Fruit fly (Drosophila melanogaster) whole organism, embryonic: Measurements from ENCODE around the gene SP555.
A peak's percentile ranks its signal among the peaks of the same experiment; 100 is the strongest.

Experiments used
- Aef1 ChIP-seq: fragments of 200-800 bp; sonication (Bioruptor generic); IDR thresholded peaks from 3 replicates; pipeline ENCODE4 v1.3.6; 2022; ENCODE audit warnings: missing biosample characterization, missing genetic modification characterization
- Atf6 ChIP-seq: fragments of 200-800 bp; sonication (Bioruptor generic); IDR thresholded peaks from 2 replicates; pipeline ENCODE4 v1.3.6; 2022; ENCODE audit warnings: missing biosample characterization, missing genetic modification characterization
- BtbVII ChIP-seq: fragments of 200-800 bp; sonication (Bioruptor generic); optimal IDR thresholded peaks from 3 replicates; lab custom pipeline; 2017; ENCODE audit warnings: missing biosample characterization, mild to moderate bottlenecking, missing genetic modification characterization
- CG1024 ChIP-seq: fragments of 200-800 bp; sonication (Bioruptor generic); IDR thresholded peaks from 2 replicates; pipeline ENCODE4 v1.3.6; 2022; ENCODE audit warnings: missing biosample characterization, missing genetic modification characterization
- CG10366 ChIP-seq: fragments of 200-800 bp; sonication (Bioruptor generic); IDR thresholded peaks from 2 replicates; pipeline ENCODE4 v1.3.6; 2022; ENCODE audit warnings: missing biosample characterization, missing genetic modification characterization
- CG10462 ChIP-seq: fragments of 200-800 bp; sonication (Bioruptor generic); optimal IDR thresholded peaks from 2 replicates; lab custom pipeline; 2016; ENCODE audit warnings: missing biosample characterization, missing genetic modification characterization
- CG10654 ChIP-seq: fragments of 200-800 bp; sonication (Bioruptor generic); optimal IDR thresholded peaks from 2 replicates; lab custom pipeline; 2016; ENCODE audit warnings: missing biosample characterization, missing genetic modification characterization
- CG1233 ChIP-seq: fragments of 200-800 bp; sonication (Bioruptor generic); optimal IDR thresholded peaks from 4 replicates; lab custom pipeline; 2018; ENCODE audit warnings: missing biosample characterization, mild to moderate bottlenecking, missing genetic modification characterization
- CG14667 ChIP-seq: fragments of 200-800 bp; sonication (Bioruptor generic); IDR thresholded peaks from 2 replicates; pipeline ENCODE4 v1.3.6; 2022; ENCODE audit warnings: missing biosample characterization, missing genetic modification characterization
- CG14965 ChIP-seq: fragments of 200-800 bp; sonication (Bioruptor generic); optimal IDR thresholded peaks from 2 replicates; lab custom pipeline; 2016; ENCODE audit warnings: missing biosample characterization, missing genetic modification characterization, borderline replicate concordance
- CG15011 ChIP-seq: fragments of 200-800 bp; sonication (Bioruptor generic); optimal IDR thresholded peaks from 3 replicates; lab custom pipeline; 2018; ENCODE audit warnings: missing biosample characterization, mild to moderate bottlenecking, missing genetic modification characterization
- CG16779 ChIP-seq: fragments of 200-800 bp; sonication (Bioruptor generic); IDR thresholded peaks from 2 replicates; pipeline ENCODE4 v1.3.6; 2022; ENCODE audit warnings: missing biosample characterization, missing genetic modification characterization
- CG16813 ChIP-seq: fragments of 200-800 bp; sonication (Bioruptor generic); IDR thresholded peaks from 3 replicates; pipeline ENCODE4 v1.3.6; 2022; ENCODE audit warnings: missing biosample characterization, missing genetic modification characterization; ENCODE audit not compliant: partially characterized antibody
- CG17802 ChIP-seq: fragments of 200-800 bp; sonication (Bioruptor generic); optimal IDR thresholded peaks from 2 replicates; lab custom pipeline; 2018; ENCODE audit warnings: missing biosample characterization, mild to moderate bottlenecking, missing genetic modification characterization, moderate library complexity
- CG2678 ChIP-seq: fragments of 200-800 bp; sonication (Bioruptor generic); optimal IDR thresholded peaks from 3 replicates; lab custom pipeline; 2019; ENCODE audit warnings: missing biosample characterization, mild to moderate bottlenecking, missing genetic modification characterization, moderate library complexity
- CG30403 ChIP-seq: fragments of 200-800 bp; sonication (Bioruptor generic); optimal IDR thresholded peaks from 3 replicates; lab custom pipeline; 2016; ENCODE audit warnings: missing biosample characterization, missing genetic modification characterization
- CG3726 ChIP-seq: fragments of 200-800 bp; sonication (Bioruptor generic); IDR thresholded peaks from 3 replicates; pipeline ENCODE4, ENCODE4 v1.3.6; 2022; ENCODE audit warnings: missing biosample characterization, missing genetic modification characterization
- CG4404 ChIP-seq: fragments of 200-800 bp; sonication (Bioruptor generic); IDR thresholded peaks from 2 replicates; pipeline ENCODE4 v1.3.6; 2022; ENCODE audit warnings: missing biosample characterization, missing genetic modification characterization
- CG4854 ChIP-seq: fragments of 200-800 bp; sonication (Bioruptor generic); optimal IDR thresholded peaks from 2 replicates; lab custom pipeline; 2016; ENCODE audit warnings: missing biosample characterization, missing genetic modification characterization, inconsistent platforms
- CG6765 ChIP-seq: fragments of 200-800 bp; sonication (Bioruptor generic); optimal IDR thresholded peaks from 3 replicates; lab custom pipeline; 2017; ENCODE audit warnings: missing biosample characterization, mild to moderate bottlenecking, missing genetic modification characterization
- CG6791 ChIP-seq: fragments of 200-800 bp; sonication (Bioruptor generic); IDR thresholded peaks from 3 replicates; pipeline ENCODE4 v1.3.6; 2022; ENCODE audit warnings: missing biosample characterization, missing genetic modification characterization; ENCODE audit not compliant: partially characterized antibody
- CG6854 ChIP-seq: fragments of 200-800 bp; sonication (Bioruptor generic); optimal IDR thresholded peaks from 3 replicates; lab custom pipeline; 2017; ENCODE audit warnings: missing biosample characterization, mild to moderate bottlenecking, missing genetic modification characterization
- CG7839 ChIP-seq: fragments of 200-800 bp; sonication (Bioruptor generic); optimal IDR thresholded peaks from 3 replicates; lab custom pipeline; 2018; ENCODE audit warnings: missing biosample characterization, mild to moderate bottlenecking, missing genetic modification characterization, moderate library complexity
- CG7987 ChIP-seq: fragments of 200-800 bp; sonication (Bioruptor generic); optimal IDR thresholded peaks from 2 replicates; lab custom pipeline; 2018; ENCODE audit warnings: missing biosample characterization, mild to moderate bottlenecking, missing genetic modification characterization, moderate library complexity
- CG8924 ChIP-seq: fragments of 200-800 bp; optimal IDR thresholded peaks from 3 replicates; lab custom pipeline; 2019; ENCODE audit warnings: missing biosample characterization, mild to moderate bottlenecking, missing genetic modification characterization, moderate library complexity
- CG8944 ChIP-seq: fragments of 200-800 bp; sonication (Bioruptor generic); optimal IDR thresholded peaks from 3 replicates; lab custom pipeline; 2016; ENCODE audit warnings: missing biosample characterization, missing genetic modification characterization
- Eip74EF ChIP-seq, 2 experiments: fragments of 200-800 bp in 1 of 2; fragments of >200 bp in 1 of 2; sonication (Bioruptor generic) in 1 of 2; optimal IDR thresholded peaks; 2 replicates each; lab custom pipeline; 2017 to 2019; ENCODE audit warnings: missing biosample characterization in 2 of 2, missing genetic modification characterization in 2 of 2, mild to moderate bottlenecking in 1 of 2, moderate library complexity in 1 of 2
- H2.0 ChIP-seq: fragments of 200-800 bp; sonication (Bioruptor generic); IDR thresholded peaks from 2 replicates; pipeline ENCODE4 v1.3.6; 2022; ENCODE audit warnings: missing biosample characterization, missing genetic modification characterization
- HLH54F ChIP-seq: fragments of 200-800 bp; sonication (Bioruptor generic); optimal IDR thresholded peaks from 3 replicates; lab custom pipeline; 2016; ENCODE audit warnings: missing biosample characterization, missing genetic modification characterization
- Nf-YC ChIP-seq: fragments of 200-800 bp; optimal IDR thresholded peaks from 3 replicates; lab custom pipeline; 2019; ENCODE audit warnings: missing biosample characterization, mild to moderate bottlenecking, missing genetic modification characterization, moderate library complexity
- Opbp ChIP-seq: fragments of 200-800 bp; sonication (Bioruptor generic); IDR thresholded peaks from 3 replicates; pipeline ENCODE4 v1.3.6; 2022; ENCODE audit warnings: missing biosample characterization, missing genetic modification characterization; ENCODE audit not compliant: partially characterized antibody
- Ravus ChIP-seq: fragments of 200-800 bp; sonication (Bioruptor generic); IDR thresholded peaks from 2 replicates; pipeline ENCODE4 v1.3.6; 2022; ENCODE audit warnings: missing biosample characterization, missing genetic modification characterization
- Ssrp ChIP-seq: fragments of 200-800 bp; sonication (Bioruptor generic); optimal IDR thresholded peaks from 2 replicates; lab custom pipeline; 2018; ENCODE audit warnings: missing biosample characterization, mild to moderate bottlenecking, missing genetic modification characterization, moderate library complexity
- Stat92E ChIP-seq, 3 experiments: fragments of >200 bp in 2 of 3; fragments of 200-800 bp in 1 of 3; sonication (Bioruptor generic) in 1 of 3; optimal IDR thresholded peaks; 2 replicates each; lab custom pipeline; 2017 to 2019; ENCODE audit warnings: missing biosample characterization in 3 of 3, missing genetic modification characterization in 3 of 3, mild to moderate bottlenecking in 1 of 3, moderate library complexity in 1 of 3
- Taf1 ChIP-seq: fragments of 200-800 bp; sonication (Bioruptor generic); IDR thresholded peaks from 2 replicates; pipeline ENCODE4 v1.3.6; 2022; ENCODE audit warnings: missing biosample characterization, missing genetic modification characterization
- bigmax ChIP-seq: fragments of 200-800 bp; sonication (Bioruptor generic); optimal IDR thresholded peaks from 2 replicates; lab custom pipeline; 2018; ENCODE audit warnings: missing biosample characterization, mild to moderate bottlenecking, missing genetic modification characterization
- dysf ChIP-seq: fragments of 200-800 bp; sonication (Bioruptor generic); IDR thresholded peaks from 3 replicates; pipeline ENCODE4 v1.3.6; 2022; ENCODE audit warnings: missing biosample characterization, missing genetic modification characterization
- fd64A ChIP-seq: fragments of 200-800 bp; sonication (Bioruptor generic); optimal IDR thresholded peaks from 3 replicates; lab custom pipeline; 2018; ENCODE audit warnings: missing biosample characterization, mild to moderate bottlenecking, missing genetic modification characterization
- ftz-f1 ChIP-seq: fragments of 200-800 bp; sonication (Bioruptor generic); optimal IDR thresholded peaks from 2 replicates; lab custom pipeline; 2016; ENCODE audit warnings: missing biosample characterization, missing genetic modification characterization
- jing ChIP-seq: fragments of 200-800 bp; sonication (Bioruptor generic); optimal IDR thresholded peaks from 2 replicates; lab custom pipeline; 2018; ENCODE audit warnings: missing biosample characterization, mild to moderate bottlenecking, missing genetic modification characterization
- kay ChIP-seq: fragments of 200-800 bp; sonication (Bioruptor generic); optimal IDR thresholded peaks from 2 replicates; lab custom pipeline; 2016; ENCODE audit warnings: missing biosample characterization, missing genetic modification characterization
- lmd ChIP-seq: fragments of 200-800 bp; sonication (Bioruptor generic); IDR thresholded peaks from 2 replicates; pipeline ENCODE4 v1.3.6; 2022; ENCODE audit warnings: missing biosample characterization, missing genetic modification characterization
- mirr ChIP-seq: fragments of 200-800 bp; sonication (Bioruptor generic); optimal IDR thresholded peaks from 3 replicates; lab custom pipeline; 2018; ENCODE audit warnings: missing biosample characterization, mild to moderate bottlenecking, missing genetic modification characterization
- org-1 ChIP-seq: fragments of 200-800 bp; sonication (Bioruptor generic); optimal IDR thresholded peaks from 2 replicates; lab custom pipeline; 2017; ENCODE audit warnings: missing biosample characterization, missing genetic modification characterization
- pan ChIP-seq, 4 experiments: fragments of >200 bp in 3 of 4; fragments of 200-800 bp in 1 of 4; sonication (Bioruptor generic) in 1 of 4; optimal IDR thresholded peaks in 3 of 4; IDR thresholded peaks in 1 of 4; 2 replicates each; pipeline versions ENCODE4 v1.3.6 to Lab custom; 2017 to 2022; ENCODE audit warnings: missing biosample characterization in 2 of 4, missing genetic modification characterization in 2 of 4, mixed read lengths in 1 of 4
- ssp ChIP-seq: fragments of 200-800 bp; sonication (Bioruptor generic); IDR thresholded peaks from 2 replicates; pipeline ENCODE4 v1.3.6; 2022; ENCODE audit warnings: missing biosample characterization, missing genetic modification characterization
- trh ChIP-seq: fragments of 200-800 bp; sonication (Bioruptor generic); optimal IDR thresholded peaks from 2 replicates; lab custom pipeline; 2016; ENCODE audit warnings: missing biosample characterization, missing genetic modification characterization
- unc-4 ChIP-seq: fragments of 200-800 bp; sonication (Bioruptor generic); IDR thresholded peaks from 2 replicates; pipeline ENCODE4 v1.3.6; 2022; ENCODE audit warnings: missing biosample characterization, missing genetic modification characterization; ENCODE audit not compliant: partially characterized antibody

Gene SP555

dm6 chr2L:5004677-5005463 is 32.6 kb upstream of the SP555 start (continued):
- TF ChIP-seq CG17802 (tag; lab: Kevin White, UChicago) (peak; percentile 72), unc-4 (GFP tag; lab: Robert Waterston, UW) (no peak), pan (optimal IDR thresholded peaks at IDR 0.05; lab: Kevin White, UChicago) (no peak), pan (GFP tag; optimal IDR thresholded peaks at IDR 0.05 in 1 of 2, IDR thresholded peaks at IDR 0.05 in 1 of 2) (peak in 1 of 2 experiments; percentile 97), CG14667 (peak; percentile 95), CG6791 (GFP tag; lab: Robert Waterston, UW) (no peak), Taf1 (GFP tag; lab: Robert Waterston, UW) (peak; percentile 94), CG2678 (peak; percentile 97), CG6854 (GFP tag; lab: Kevin White, UChicago) (peak; percentile 94), Ssrp (tag; lab: Kevin White, UChicago) (peak; percentile 89), Nf-YC (tag; lab: Kevin White, UChicago) (peak; percentile 83), CG8924 (tag; lab: Kevin White, UChicago) (peak; percentile 94), CG10366 (GFP tag; lab: Robert Waterston, UW) (peak; percentile 95), H2.0 (GFP tag; lab: Robert Waterston, UW) (peak; percentile 93), CG7839 (tag; lab: Kevin White, UChicago) (peak; percentile 95), Eip74EF (GFP tag; optimal IDR thresholded peaks at IDR 0.05; lab: Kevin White, UChicago) (peak in 1 of 2 experiments; percentile 88), kay (GFP tag; lab: Kevin White, UChicago) (peak; percentile 87), trh (GFP tag; lab: Kevin White, UChicago) (peak; percentile 67), CG16813 (GFP tag; lab: Robert Waterston, UW) (no peak), CG14965 (GFP tag; lab: Kevin White, UChicago) (peak; percentile 74), mirr (peak; percentile 84), dysf (peak; percentile 97), CG7987 (GFP tag; lab: Kevin White, UChicago) (peak; percentile 89), Stat92E (GFP tag; optimal IDR thresholded peaks at IDR 0.05; lab: Kevin White, UChicago) (no peak), BtbVII (GFP tag; lab: Kevin White, UChicago) (peak; percentile 93), CG15011 (GFP tag; lab: Kevin White, UChicago) (peak; percentile 93), Opbp (no peak), CG30403 (GFP tag; lab: Kevin White, UChicago) (peak; percentile 95), CG1233 (peak; percentile 93), CG16779 (GFP tag; lab: Robert Waterston, UW) (peak; percentile 93), CG10462 (GFP tag; lab: Kevin White, UChicago) (peak; percentile 86), CG4854 (GFP tag; lab: Kevin White, UChicago) (peak; percentile 91), lmd (GFP tag; lab: Robert Waterston, UW) (peak; percentile 96), Ravus (peak; percentile 90), bigmax (GFP tag; lab: Kevin White, UChicago) (peak; percentile 56), Atf6 (peak; percentile 96), Aef1 (GFP tag; lab: Robert Waterston, UW) (peak; percentile 96), ssp (peak; percentile 89), CG4404 (peak; percentile 93), fd64A (GFP tag; lab: Kevin White, UChicago) (peak; percentile 71), HLH54F (peak; percentile 95), CG10654 (GFP tag; lab: Kevin White, UChicago) (peak; percentile 91), CG3726 (GFP tag; lab: Robert Waterston, UW) (peak; percentile 93), ftz-f1 (peak; percentile 79), org-1 (peak; percentile 92), jing (GFP tag; lab: Kevin White, UChicago) (peak; percentile 80), CG8944 (peak; percentile 94), CG6765 (GFP tag; lab: Kevin White, UChicago) (peak; percentile 86), CG1024 (peak; percentile 87)
